Fruit fly (Drosophila melanogaster): Measurements from ENCODE around the gene CG34280.
A peak's percentile ranks its signal among the peaks of the same experiment; 100 is the strongest.

Gene CG34280

DNA sequence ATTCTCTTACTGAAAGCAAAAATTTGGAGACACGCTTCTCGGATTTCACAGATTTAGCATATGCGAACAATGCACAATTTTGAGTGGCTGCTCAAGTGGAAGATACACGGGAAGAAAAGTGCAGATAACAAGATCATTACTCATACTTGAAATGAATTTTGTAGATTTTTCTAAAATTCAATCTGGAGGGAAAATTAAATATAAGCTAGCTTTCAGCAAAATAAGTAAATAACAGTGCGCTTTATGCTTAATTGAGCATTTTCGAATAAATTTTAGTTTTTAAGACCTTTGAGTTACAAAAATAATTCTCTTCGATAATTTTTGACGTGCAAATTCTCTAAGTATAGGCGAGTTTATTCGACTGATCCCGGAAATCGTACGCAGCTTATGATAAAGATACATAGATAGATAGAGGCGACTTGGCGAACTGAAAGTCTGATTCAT, 2.8 kb downstream of the CG34280 start (continued):
- TF ChIP-seq pho (GFP tag; optimal IDR thresholded peaks at IDR 0.05) (no peak), Bteb2 (GFP tag; optimal IDR thresholded peaks at IDR 0.05) (no peak), CG9437 (GFP tag; optimal IDR thresholded peaks at IDR 0.05) (no peak), CG13296 (GFP tag; optimal IDR thresholded peaks at IDR 0.05) (no peak), Hand (GFP tag; optimal IDR thresholded peaks at IDR 0.05) (no peak), CG6654 (GFP tag; optimal IDR thresholded peaks at IDR 0.05) (no peak), MESR4 (GFP tag; optimal IDR thresholded peaks at IDR 0.05) (no peak), CG10147 (GFP tag; optimal IDR thresholded peaks at IDR 0.05) (peak; percentile 49), cad (GFP tag; optimal IDR thresholded peaks at IDR 0.05) (no peak), Meics (GFP tag; optimal IDR thresholded peaks at IDR 0.05) (peak; percentile 50), CG6689 (GFP tag; IDR thresholded peaks at IDR 0.05) (no peak), CG4617 (GFP tag; optimal IDR thresholded peaks at IDR 0.05; ENCODE audit: borderline replicate concordance) (no peak), Dbx (GFP tag; IDR thresholded peaks at IDR 0.05) (0 out of 3 replicates have a peak, but pooled peaks have one; percentile 28), D (optimal IDR thresholded peaks at IDR 0.05) (no peak), D (GFP tag; optimal IDR thresholded peaks at IDR 0.05) (peak; percentile 67), CG30403 (GFP tag; optimal IDR thresholded peaks at IDR 0.05) (peak; percentile 28), tin (GFP tag; optimal IDR thresholded peaks at IDR 0.05) (peak; percentile 57), CG9817 (tag; optimal IDR thresholded peaks at IDR 0.05) (no peak), Ravus (GFP tag; IDR thresholded peaks at IDR 0.05) (no peak), Six4 (GFP tag; optimal IDR thresholded peaks at IDR 0.05) (peak; percentile 47), CG1647 (GFP tag; optimal IDR thresholded peaks at IDR 0.05) (no peak), CG6272 (GFP tag; IDR thresholded peaks at IDR 0.05) (no peak), CG16779 (GFP tag; IDR thresholded peaks at IDR 0.05) (no peak), CHES-1-like (GFP tag; optimal IDR thresholded peaks at IDR 0.05) (no peak), CkIIα-i1 (GFP tag; IDR thresholded peaks at IDR 0.05) (no peak), Ssrp (tag; optimal IDR thresholded peaks at IDR 0.05) (no peak), CG34422 (GFP tag; IDR thresholded peaks at IDR 0.05) (peak; percentile 24; the same call in 1 of the 3 replicates), aop (GFP tag; IDR thresholded peaks at IDR 0.05) (no peak), tgo (GFP tag; IDR thresholded peaks at IDR 0.05) (no peak), pros (GFP tag; optimal IDR thresholded peaks at IDR 0.05) (no peak), eyg (GFP tag; optimal IDR thresholded peaks at IDR 0.05) (no peak), CG4820 (GFP tag; optimal IDR thresholded peaks at IDR 0.05) (peak; percentile 51), Dref (GFP tag; IDR thresholded peaks at IDR 0.05) (no peak), Doc3 (GFP tag; IDR thresholded peaks at IDR 0.05; ENCODE audit: partially characterized antibody) (no peak), B-H1 (GFP tag; IDR thresholded peaks at IDR 0.05) (no peak), trh (GFP tag; optimal IDR thresholded peaks at IDR 0.05) (no peak), CG1529 (GFP tag; optimal IDR thresholded peaks at IDR 0.05) (no peak), CG11247 (GFP tag; IDR thresholded peaks at IDR 0.05) (no peak), z (GFP tag; IDR thresholded peaks at IDR 0.05) (no peak), CG2712 (tag; optimal IDR thresholded peaks at IDR 0.05) (peak; percentile 43), BtbVII (GFP tag; optimal IDR thresholded peaks at IDR 0.05) (no peak), nau (GFP tag; optimal IDR thresholded peaks at IDR 0.05) (peak; percentile 56), CG15514 (GFP tag; optimal IDR thresholded peaks at IDR 0.05) (peak; percentile 35), unpg (GFP tag; optimal IDR thresholded peaks at IDR 0.05) (peak; percentile 52), Doc2 (GFP tag; IDR thresholded peaks at IDR 0.05) (no peak), fd96Cb (tag; optimal IDR thresholded peaks at IDR 0.05) (peak; percentile 63), Sry-β (GFP tag; optimal IDR thresholded peaks at IDR 0.05) (no peak), CG6683 (GFP tag; optimal IDR thresholded peaks at IDR 0.05) (no peak), crp (GFP tag; optimal IDR thresholded peaks at IDR 0.05) (no peak), Adf1 (GFP tag; IDR thresholded peaks at IDR 0.05) (no peak), CG4328 (GFP tag; optimal IDR thresholded peaks at IDR 0.05) (no peak), B-H2 (GFP tag; optimal IDR thresholded peaks at IDR 0.05) (no peak)
